Worm (Caenorhabditis elegans) whole organism, young adult: ENCODE data around the gene R102.2.

Source experiments
- C06A6.2 ChIP-seq: fragments of 200-800 bp; sonication (Bioruptor generic); conservative IDR thresholded peaks from 2 replicates; pipeline ENCODE4 v1.3.6; 2022; ENCODE audit warnings: missing genetic modification characterization, missing compliant biosample characterization
- F37B4.10 ChIP-seq: fragments of 200-800 bp; sonication (Bioruptor generic); IDR thresholded peaks from 2 replicates; pipeline ENCODE4 v1.3.6; 2022; ENCODE audit warnings: missing genetic modification characterization, missing compliant biosample characterization
- F49E8.2 ChIP-seq: sonication (generic microtip); optimal IDR thresholded peaks from 3 replicates; lab custom pipeline; 2017; ENCODE audit warnings: missing genetic modification characterization, mild to moderate bottlenecking, missing compliant biosample characterization, antibody characterized with exemption, moderate library complexity; ENCODE audit not compliant: insufficient read depth
- ama-1 ChIP-seq, 3 experiments: fragments of 150-350 bp in 1 of 3; sonication (generic microtip) in 2 of 3; optimal IDR thresholded peaks; 2 replicates each; lab custom pipeline; 2014 to 2018; ENCODE audit warnings: missing biosample characterization in 2 of 3, missing genetic modification characterization in 2 of 3, missing genetic modification reagents in 2 of 3
- cebp-2 ChIP-seq: fragments of 200-800 bp; sonication (Bioruptor generic); IDR thresholded peaks from 2 replicates; pipeline ENCODE4 v1.3.6; 2022; ENCODE audit warnings: missing genetic modification characterization, missing compliant biosample characterization
- dpl-1 ChIP-seq: fragments of 150-350 bp; optimal IDR thresholded peaks from 2 replicates; lab custom pipeline; 2014; ENCODE audit warnings: missing biosample characterization, missing genetic modification reagents, missing genetic modification characterization
- efl-1 ChIP-seq: fragments of 150-350 bp; optimal IDR thresholded peaks from 2 replicates; lab custom pipeline; 2014; ENCODE audit warnings: missing biosample characterization, missing genetic modification reagents, missing genetic modification characterization
- ekl-4 ChIP-seq: fragments of 200-800 bp; sonication (Bioruptor generic); IDR thresholded peaks from 2 replicates; pipeline ENCODE4 v1.3.6; 2022; ENCODE audit warnings: missing genetic modification reagents, missing genetic modification characterization, missing compliant biosample characterization
- ets-4 ChIP-seq: fragments of 200-800 bp; sonication (Bioruptor generic); optimal IDR thresholded peaks from 2 replicates; lab custom pipeline; 2018; ENCODE audit warnings: mild to moderate bottlenecking, missing genetic modification characterization, missing compliant biosample characterization
- pha-4 ChIP-seq: fragments of 150-350 bp; sonication (generic microtip); optimal IDR thresholded peaks from 2 replicates; lab custom pipeline; 2014; ENCODE audit warnings: missing biosample characterization, missing genetic modification reagents, missing genetic modification characterization
- repo-1 ChIP-seq: sonication (generic microtip); optimal IDR thresholded peaks from 2 replicates; lab custom pipeline; 2017; ENCODE audit warnings: mild to moderate bottlenecking, missing genetic modification characterization, missing compliant biosample characterization
- tbp1 ChIP-seq: fragments of 200-800 bp; sonication (Bioruptor generic); optimal IDR thresholded peaks from 2 replicates; lab custom pipeline; 2018; ENCODE audit warnings: mild to moderate bottlenecking, missing genetic modification characterization, missing compliant biosample characterization
- zim-3 ChIP-seq: sonication (generic microtip); optimal IDR thresholded peaks from 2 replicates; lab custom pipeline; 2017; ENCODE audit warnings: mild to moderate bottlenecking, missing genetic modification characterization, moderate library complexity, missing compliant biosample characterization

DNA sequence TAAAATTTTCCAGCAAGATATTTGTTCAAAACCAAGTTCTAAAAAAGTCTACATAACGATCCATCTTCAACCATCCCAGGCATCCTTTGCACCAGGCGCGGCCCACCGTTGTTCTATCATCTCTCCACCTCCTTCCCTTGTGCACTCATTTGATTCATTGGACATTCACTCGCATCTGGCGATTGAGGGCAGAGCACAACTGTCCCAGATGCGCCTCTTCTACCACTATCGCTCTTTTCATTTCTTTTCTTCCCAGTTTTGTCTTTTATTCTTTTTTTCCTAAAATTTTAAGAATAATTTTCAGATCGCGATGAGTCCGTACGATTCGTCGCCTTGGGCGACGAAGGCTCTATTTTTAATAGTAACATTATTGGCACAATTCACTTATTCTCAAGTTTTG lies 20.9 kb upstream of the R102.2 start, which contains the start of gene epi-1:
- TF ChIP-seq tbp1 (GFP tag; lab: Kevin White, UChicago): no peak
- no peak for TF ChIP-seq efl-1
- TF ChIP-seq dpl-1 (GFP tag; lab: Kevin White, UChicago): no peak
- no peak for TF ChIP-seq repo-1 (tag; lab: Kevin White, UChicago)
- TF ChIP-seq ama-1 (optimal IDR thresholded peaks at IDR 0.05; lab: Kevin White, UChicago): no peak
- no peak for TF ChIP-seq ama-1 (GFP tag; optimal IDR thresholded peaks at IDR 0.05; lab: Kevin White, UChicago)
- TF ChIP-seq pha-4: no peak
- TF ChIP-seq C06A6.2 (GFP tag; lab: Robert Waterston, UW): no peak
- no peak for TF ChIP-seq F37B4.10 (GFP tag; lab: Robert Waterston, UW)
- TF ChIP-seq F49E8.2: no peak
- no peak for TF ChIP-seq ets-4 (GFP tag; lab: Kevin White, UChicago)
- no peak for TF ChIP-seq zim-3 (tag; lab: Kevin White, UChicago)
- TF ChIP-seq cebp-2 (GFP tag; lab: Robert Waterston, UW): no peak
- no peak for TF ChIP-seq ekl-4 (GFP tag; lab: Robert Waterston, UW)
